Worm (Caenorhabditis elegans) whole organism, mixed stage, embryonic: Measurements from ENCODE around the gene ZK1240.9.

Experiments used
- elt-3 ChIP-seq: fragments of 150-350 bp; optimal IDR thresholded peaks from 2 replicates; lab custom pipeline; 2014; ENCODE audit warnings: missing biosample characterization, missing genetic modification characterization
- lin-13 ChIP-seq: fragments of 150-350 bp; optimal IDR thresholded peaks from 2 replicates; lab custom pipeline; 2014; ENCODE audit warnings: missing biosample characterization, missing genetic modification characterization
- snpc-4 ChIP-seq: fragments of 150-350 bp; optimal IDR thresholded peaks from 2 replicates; lab custom pipeline; 2014; ENCODE audit warnings: missing biosample characterization, missing genetic modification characterization
- unc-39 ChIP-seq: fragments of 150-350 bp; optimal IDR thresholded peaks from 2 replicates; lab custom pipeline; 2014; ENCODE audit warnings: missing biosample characterization, missing genetic modification characterization
- unc-62 ChIP-seq: fragments of 150-350 bp; optimal IDR thresholded peaks from 2 replicates; lab custom pipeline; 2014; ENCODE audit warnings: missing biosample characterization, missing genetic modification reagents, missing genetic modification characterization

DNA sequence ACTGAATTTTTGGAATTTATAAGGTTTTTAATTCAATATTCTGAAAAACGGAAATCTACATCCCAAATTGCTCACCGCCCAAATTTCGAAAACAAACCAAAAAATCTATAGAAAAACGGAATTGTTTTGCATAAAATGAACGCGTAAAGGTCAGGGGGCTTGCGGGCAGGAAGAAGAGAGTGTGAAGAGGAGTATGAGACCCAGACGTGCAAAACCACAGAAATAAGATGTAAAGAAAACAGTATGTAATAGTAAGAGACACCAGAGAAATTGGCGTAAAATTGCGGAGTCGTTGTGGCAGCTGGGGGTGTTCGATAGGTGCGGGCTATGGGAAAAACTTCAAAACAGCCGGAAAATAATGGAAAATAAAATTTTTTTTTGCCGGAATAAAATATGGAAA is 23.0 kb downstream of the ZK1240.9 start:
- no peak for TF ChIP-seq elt-3 (tag; lab: Kevin White, UChicago)
- no peak for TF ChIP-seq unc-62
- TF ChIP-seq snpc-4 (tag; lab: Kevin White, UChicago): no peak
- no peak for TF ChIP-seq unc-39
- no peak for TF ChIP-seq lin-13 (tag; lab: Kevin White, UChicago)
